Worm (Caenorhabditis elegans): ENCODE data around the gene sid-1.

sid-1 gene

DNA sequence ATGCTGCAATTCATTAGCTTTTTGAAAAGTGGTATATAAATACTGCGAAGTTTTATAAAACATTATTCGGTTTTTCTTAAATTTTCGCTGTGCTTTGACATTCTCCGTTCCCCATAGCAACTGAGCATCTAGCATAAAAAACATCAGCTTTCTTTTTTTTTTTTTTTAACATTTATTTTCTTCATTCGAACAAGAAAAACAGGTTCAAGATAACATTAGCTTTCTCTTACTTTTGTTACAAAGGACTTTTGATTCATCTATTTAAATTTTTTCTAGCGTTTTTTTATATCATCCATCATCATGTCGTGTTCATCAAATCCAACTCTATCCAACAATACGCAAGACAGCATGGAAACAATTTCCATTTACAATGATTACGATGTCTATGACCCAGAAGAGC, 18.1 kb downstream of the sid-1 start, which contains the start of gene F14F9.3:
Gene F14F9.3, plus strand, starts transcription at position 301 of the 400 bp plus-strand sequence.
- TF ChIP-seq unc-3 (GFP tag; conservative IDR thresholded peaks at IDR 0.05) (no peak), unc-3 (tag; optimal IDR thresholded peaks at IDR 0.05) (no peak), F13H6.1 (tag; optimal IDR thresholded peaks at IDR 0.05) (no peak), nfya-1 (tag; optimal IDR thresholded peaks at IDR 0.05) (no peak), npax-4 (tag; optimal IDR thresholded peaks at IDR 0.05) (no peak), unc-86 (tag; optimal IDR thresholded peaks at IDR 0.05) (no peak), ceh-31 (tag; optimal IDR thresholded peaks at IDR 0.05) (no peak), pha-2 (tag; optimal IDR thresholded peaks at IDR 0.05) (no peak), dmd-4 (tag; optimal IDR thresholded peaks at IDR 0.05; ENCODE audit: borderline replicate concordance) (no peak), ztf-16 (tag; optimal IDR thresholded peaks at IDR 0.05) (no peak), ceh-30 (tag; optimal IDR thresholded peaks at IDR 0.05) (no peak), ceh-34 (tag; optimal IDR thresholded peaks at IDR 0.05) (no peak), madf-2 (tag; optimal IDR thresholded peaks at IDR 0.05) (no peak), Y22D7AL.16 (tag; optimal IDR thresholded peaks at IDR 0.05) (no peak), ahr-1 (tag; optimal IDR thresholded peaks at IDR 0.05) (no peak), ama-1 (optimal IDR thresholded peaks at IDR 0.05) (no peak)

DNA sequence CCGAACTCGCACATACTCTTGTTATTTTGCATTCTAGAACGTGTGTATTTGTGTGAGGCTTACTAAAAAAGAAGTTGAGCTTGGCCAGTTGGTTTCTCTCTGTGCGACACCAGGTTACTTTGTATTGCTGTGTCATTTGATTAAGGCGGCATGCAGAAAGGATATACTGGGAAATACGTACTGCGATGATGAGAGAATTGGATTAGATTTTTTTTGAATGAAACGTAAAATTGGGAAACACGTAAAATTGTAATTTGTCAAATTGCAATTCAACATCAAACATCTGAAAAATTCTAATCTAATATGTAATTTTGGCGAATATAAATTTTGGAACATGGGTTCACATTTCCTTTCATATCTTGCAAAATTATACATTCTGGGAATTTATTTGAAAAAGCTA, 24.0 kb downstream of the sid-1 start, which contains the start of gene srh-129:
Gene srh-129, minus strand, starts transcription at position 101 of the 400 bp plus-strand sequence.
- TF ChIP-seq pax-1 (tag; optimal IDR thresholded peaks at IDR 0.05): no peak
- no peak for TF ChIP-seq unc-55 (GFP tag; optimal IDR thresholded peaks at IDR 0.05)
- TF ChIP-seq F13H6.1 (tag; optimal IDR thresholded peaks at IDR 0.05): no peak
- TF ChIP-seq ceh-48 (tag; optimal IDR thresholded peaks at IDR 0.05): no peak
- no peak for TF ChIP-seq C08G9.2 (tag; optimal IDR thresholded peaks at IDR 0.05)
- TF ChIP-seq tbx-7 (tag; optimal IDR thresholded peaks at IDR 0.05): no peak

- TF ChIP-seq ztf-16 (tag; optimal IDR thresholded peaks at IDR 0.05): no peak
- no peak for TF ChIP-seq dve-1 (tag; optimal IDR thresholded peaks at IDR 0.05)
- no peak for TF ChIP-seq ceh-18 (tag; optimal IDR thresholded peaks at IDR 0.05)
- TF ChIP-seq pat-9 (tag; optimal IDR thresholded peaks at IDR 0.05): no peak
- TF ChIP-seq elt-2 (tag; optimal IDR thresholded peaks at IDR 0.05): no peak
- TF ChIP-seq ceh-48 (tag; optimal IDR thresholded peaks at IDR 0.05): no peak
- no peak for TF ChIP-seq hlh-8 (tag; optimal IDR thresholded peaks at IDR 0.05)
- no peak for TF ChIP-seq fkh-6 (tag; optimal IDR thresholded peaks at IDR 0.05)
- no peak for TF ChIP-seq gmeb-2 (tag; optimal IDR thresholded peaks at IDR 0.05)
- no peak for TF ChIP-seq sox-2 (GFP tag; IDR thresholded peaks at IDR 0.05)
- no peak for TF ChIP-seq hlh-13 (GFP tag; optimal IDR thresholded peaks at IDR 0.05)
- TF ChIP-seq pha-4 (tag; optimal IDR thresholded peaks at IDR 0.05): no peak
Measured at ce11 chrV:5144541-5144940, 24.8 kb downstream of the sid-1 start, which contains the start of gene F14F9.2. Gene F14F9.2, plus strand, starts transcription at chrV:5144841.

ce11 chrV:5146394-5146793, 26.6 kb downstream of the sid-1 start, which contains the start of gene F14F9.6:
Gene F14F9.6, minus strand, starts transcription at chrV:5146494.
- no peak for TF ChIP-seq ztf-16 (tag; optimal IDR thresholded peaks at IDR 0.05)
- TF ChIP-seq sox-2 (GFP tag; IDR thresholded peaks at IDR 0.05): no peak
- TF ChIP-seq fax-1 (tag; optimal IDR thresholded peaks at IDR 0.05): no peak
- TF ChIP-seq ceh-18 (tag; optimal IDR thresholded peaks at IDR 0.05): no peak
- no peak for TF ChIP-seq K02D7.2 (tag; optimal IDR thresholded peaks at IDR 0.05)
- TF ChIP-seq nhr-232 (tag; optimal IDR thresholded peaks at IDR 0.05): no peak
- TF ChIP-seq unc-86 (tag; optimal IDR thresholded peaks at IDR 0.05): no peak
- no peak for TF ChIP-seq T23F11.4 (GFP tag; optimal IDR thresholded peaks at IDR 0.05)
- TF ChIP-seq ceh-22 (tag; optimal IDR thresholded peaks at IDR 0.05): no peak
- TF ChIP-seq unc-3 (GFP tag; conservative IDR thresholded peaks at IDR 0.05): no peak
- no peak for TF ChIP-seq unc-3 (tag; optimal IDR thresholded peaks at IDR 0.05)
- no peak for TF ChIP-seq hlh-8 (tag; optimal IDR thresholded peaks at IDR 0.05)
- TF ChIP-seq F13H6.1 (tag; optimal IDR thresholded peaks at IDR 0.05): no peak
- TF ChIP-seq rnt-1 (tag; optimal IDR thresholded peaks at IDR 0.05): no peak
- TF ChIP-seq ceh-31 (tag; optimal IDR thresholded peaks at IDR 0.05): no peak
- TF ChIP-seq ceh-19 (GFP tag; optimal IDR thresholded peaks at IDR 0.05): no peak
- TF ChIP-seq ahr-1 (tag; optimal IDR thresholded peaks at IDR 0.05): no peak
- TF ChIP-seq pros-1 (tag; optimal IDR thresholded peaks at IDR 0.05): no peak
- no peak for TF ChIP-seq hlh-30 (tag; optimal IDR thresholded peaks at IDR 0.05; ENCODE audit: insufficient read depth)
- TF ChIP-seq zip-5 (tag; optimal IDR thresholded peaks at IDR 0.05): no peak

Measured in whole organism, late embryonic.